Fruit fly (Drosophila melanogaster) whole organism: ENCODE data around the gene CG14984.

Experiments
- Dll ChIP-seq: fragments of >200 bp; optimal IDR thresholded peaks from 2 replicates; lab custom pipeline; 2017
- psq ChIP-seq: fragments of >200 bp; optimal IDR thresholded peaks from 2 replicates; lab custom pipeline; 2017

- TF ChIP-seq psq (lab: Kevin White, UChicago) (no peak), Dll (no peak)
Observed at dm6 chr3L:3901865-3902490, 50.4 kb downstream of the CG14984 start.
